Fruit fly (Drosophila melanogaster) whole organism, adult: ENCODE results near the gene Ugt37A3.

Experiments used
- CG33017 ChIP-seq: fragments of 200-800 bp; sonication (Bioruptor generic); optimal IDR thresholded peaks from 2 replicates; lab custom pipeline; 2018; ENCODE audit warnings: missing biosample characterization, mild to moderate bottlenecking, missing genetic modification characterization, moderate library complexity
- Clk ChIP-seq: fragments of 200-800 bp; sonication (Bioruptor generic); optimal IDR thresholded peaks from 2 replicates; lab custom pipeline; 2017; ENCODE audit warnings: missing biosample characterization, missing genetic modification characterization
- Crg-1 ChIP-seq: fragments of 200-800 bp; sonication (Bioruptor generic); optimal IDR thresholded peaks from 2 replicates; lab custom pipeline; 2016; ENCODE audit warnings: missing biosample characterization, missing genetic modification characterization
- kay ChIP-seq: fragments of 200-800 bp; sonication (Bioruptor generic); peaks from one replicate; lab custom pipeline; 2016; ENCODE audit warnings: missing biosample characterization, missing genetic modification characterization, borderline replicate concordance
- ovo ChIP-seq: fragments of 200-800 bp; sonication (Bioruptor generic); optimal IDR thresholded peaks from 2 replicates; lab custom pipeline; 2016; ENCODE audit warnings: missing biosample characterization, missing genetic modification characterization
- pad ChIP-seq: fragments of 200-800 bp; sonication (Bioruptor generic); optimal IDR thresholded peaks from 3 replicates; lab custom pipeline; 2017; ENCODE audit warnings: missing biosample characterization, missing genetic modification characterization, mild to moderate bottlenecking, moderate library complexity, missing genetic modification reagents
- tj ChIP-seq: fragments of 200-800 bp; sonication (Bioruptor generic); optimal IDR thresholded peaks from 3 replicates; lab custom pipeline; 2017; ENCODE audit warnings: missing biosample characterization, mild to moderate bottlenecking, missing genetic modification characterization, moderate library complexity
- toe ChIP-seq: fragments of 200-800 bp; sonication (Bioruptor generic); optimal IDR thresholded peaks from 2 replicates; lab custom pipeline; 2016; ENCODE audit warnings: missing biosample characterization, missing genetic modification characterization

- TF ChIP-seq kay (GFP tag; lab: Kevin White, UChicago) = no peak
- no peak for TF ChIP-seq toe (GFP tag; lab: Kevin White, UChicago)
- no peak for TF ChIP-seq ovo (GFP tag; lab: Kevin White, UChicago)
- TF ChIP-seq tj (GFP tag; lab: Kevin White, UChicago) = no peak
- no peak for TF ChIP-seq CG33017 (tag; lab: Kevin White, UChicago)
- TF ChIP-seq pad (GFP tag; lab: Kevin White, UChicago) = no peak
- TF ChIP-seq Crg-1 (GFP tag; lab: Kevin White, UChicago) = no peak
- no peak for TF ChIP-seq Clk
These were observed 39.7 kb upstream of the Ugt37A3 start, which contains the start of gene beat-Vc for dm6 chr3R:12783152-12783551.
